Fruit fly (Drosophila melanogaster) S2 (cell line): ENCODE data around the gene CG13404.

ENCODE experiments used
- CG8478 ChIP-seq: fragments of >200 bp; optimal IDR thresholded peaks from 2 replicates; lab custom pipeline; 2018
- CTCF ChIP-seq, 2 experiments: fragments of >200 bp; optimal IDR thresholded peaks; 2 replicates each; lab custom pipeline; 2018

- no peak for TF ChIP-seq CTCF (optimal IDR thresholded peaks at IDR 0.05; lab: Kevin White, UChicago)
- TF ChIP-seq CG8478 (lab: Kevin White, UChicago), result no peak
Observed at dm6 chrX:14216844-14217243, 49.2 kb downstream of the CG13404 start.
